Worm (Caenorhabditis elegans) whole organism, L3 larva: Measurements from ENCODE around the gene C25D7.16.

Source experiments
- ama-1 ChIP-seq: fragments of 150-350 bp; optimal IDR thresholded peaks from 2 replicates; lab custom pipeline; 2018
- egl-27 ChIP-seq: sonication (generic microtip); optimal IDR thresholded peaks from 4 replicates; lab custom pipeline; 2017; ENCODE audit warnings: missing biosample characterization, missing genetic modification reagents, missing genetic modification characterization
- elt-3 ChIP-seq, 3 experiments: fragments of 150-350 bp in 1 of 3; sonication (generic microtip) in 2 of 3; optimal IDR thresholded peaks; 2 replicates in 2 of 3; 4 replicates in 1 of 3; lab custom pipeline; 2014 to 2017; ENCODE audit warnings: missing biosample characterization in 3 of 3, missing genetic modification characterization in 3 of 3
- fkh-10 ChIP-seq: sonication (generic microtip); optimal IDR thresholded peaks from 2 replicates; lab custom pipeline; 2017; ENCODE audit warnings: missing biosample characterization, missing genetic modification reagents, missing genetic modification characterization
- fos-1 ChIP-seq: fragments of 150-350 bp; optimal IDR thresholded peaks from 2 replicates; lab custom pipeline; 2014; ENCODE audit warnings: missing biosample characterization, missing genetic modification characterization
- hmg-11 ChIP-seq: sonication (generic microtip); optimal IDR thresholded peaks from 2 replicates; lab custom pipeline; 2016; ENCODE audit warnings: missing genetic modification characterization, missing compliant biosample characterization
- nhr-11 ChIP-seq: fragments of 150-350 bp; optimal IDR thresholded peaks from 2 replicates; lab custom pipeline; 2014; ENCODE audit warnings: missing biosample characterization, missing genetic modification characterization
- nhr-12 ChIP-seq: fragments of 150-350 bp; optimal IDR thresholded peaks from 2 replicates; lab custom pipeline; 2014; ENCODE audit warnings: missing biosample characterization, missing genetic modification characterization
- nhr-28 ChIP-seq: fragments of 150-350 bp; optimal IDR thresholded peaks from 2 replicates; lab custom pipeline; 2014; ENCODE audit warnings: missing biosample characterization, missing genetic modification characterization
- nhr-77 ChIP-seq: fragments of 150-350 bp; optimal IDR thresholded peaks from 2 replicates; lab custom pipeline; 2014; ENCODE audit warnings: missing biosample characterization, missing genetic modification characterization
- pqm-1 ChIP-seq: fragments of 150-350 bp; optimal IDR thresholded peaks from 2 replicates; lab custom pipeline; 2017; ENCODE audit warnings: missing biosample characterization, missing genetic modification characterization, inconsistent platforms
- unc-39 ChIP-seq: sonication (generic microtip); optimal IDR thresholded peaks from 4 replicates; lab custom pipeline; 2017; ENCODE audit warnings: missing biosample characterization, missing genetic modification characterization

DNA sequence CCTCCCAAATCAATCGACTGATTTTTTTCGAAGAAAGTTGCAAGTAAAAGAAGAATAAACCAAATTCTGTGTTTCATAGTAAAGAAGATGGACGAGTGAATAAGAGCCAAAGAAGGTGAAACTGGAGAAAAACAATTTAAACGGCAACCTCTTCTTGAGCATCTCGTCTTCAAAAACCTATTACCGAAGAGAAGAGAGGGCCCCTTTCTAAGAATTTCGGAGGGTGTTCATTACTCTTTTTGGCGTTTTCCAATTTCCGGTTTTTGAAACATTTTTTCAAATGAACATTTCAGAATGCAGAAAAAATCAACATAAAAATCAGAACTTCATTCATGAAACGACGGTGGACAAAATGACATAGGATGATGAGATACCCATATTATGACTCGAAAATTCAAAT is 44.4 kb upstream of the C25D7.16 start, which contains the start of gene nmr-2:
- TF ChIP-seq fos-1 (tag; lab: Kevin White, UChicago) (no peak), nhr-12 (no peak), elt-3 (tag; optimal IDR thresholded peaks at IDR 0.05; lab: Kevin White, UChicago) (no peak), unc-39 (tag; lab: Kevin White, UChicago) (no peak), nhr-11 (tag; lab: Kevin White, UChicago) (no peak), ama-1 (lab: Kevin White, UChicago) (no peak), nhr-77 (tag; lab: Kevin White, UChicago) (no peak), egl-27 (tag; lab: Kevin White, UChicago) (no peak), nhr-28 (tag; lab: Kevin White, UChicago) (no peak), fkh-10 (GFP tag; lab: Kevin White, UChicago) (no peak), pqm-1 (tag; lab: Kevin White, UChicago) (no peak), hmg-11 (tag; lab: Kevin White, UChicago) (no peak)
